Fruit fly (Drosophila melanogaster): ENCODE results near the gene CG2202.
A peak's percentile ranks its signal among the peaks of the same experiment; 100 is the strongest.

CG2202 gene

dm6 chrX:10846972-10847435, 1.6 kb upstream of the CG2202 start, which contains the start of gene sbr (continued):
- TF ChIP-seq da (GFP tag; optimal IDR thresholded peaks at IDR 0.05) (no peak), Dp (GFP tag; optimal IDR thresholded peaks at IDR 0.05) (peak; percentile 29), tin (GFP tag; optimal IDR thresholded peaks at IDR 0.05) (no peak), CG17361 (GFP tag; IDR thresholded peaks at IDR 0.05) (peak; percentile 27; the same call in 1 of the 3 replicates), repo (GFP tag; optimal IDR thresholded peaks at IDR 0.05) (no peak), nmo (GFP tag; optimal IDR thresholded peaks at IDR 0.05) (peak; percentile 31), CG17568 (GFP tag; optimal IDR thresholded peaks at IDR 0.05) (no peak), Ssrp (tag; optimal IDR thresholded peaks at IDR 0.05) (no peak), Hsf (GFP tag; optimal IDR thresholded peaks at IDR 0.05) (no peak), cg (GFP tag; optimal IDR thresholded peaks at IDR 0.05) (no peak), hkb (optimal IDR thresholded peaks at IDR 0.05) (no peak), hkb (GFP tag; IDR thresholded peaks at IDR 0.05) (no peak), Dad (GFP tag; optimal IDR thresholded peaks at IDR 0.05) (no peak), CG13624 (GFP tag; optimal IDR thresholded peaks at IDR 0.05) (no peak), wek (GFP tag; optimal IDR thresholded peaks at IDR 0.05) (no peak), dimm (GFP tag; IDR thresholded peaks at IDR 0.05) (no peak), tll (GFP tag; optimal IDR thresholded peaks at IDR 0.05) (no peak), chif (GFP tag; optimal IDR thresholded peaks at IDR 0.05) (peak in 1 of 2 experiments; percentile 10), CG2120 (GFP tag; optimal IDR thresholded peaks at IDR 0.05) (peak; percentile 50), CG2875 (GFP tag; optimal IDR thresholded peaks at IDR 0.05) (no peak), CG6813 (GFP tag; optimal IDR thresholded peaks at IDR 0.05) (no peak), her (GFP tag; optimal IDR thresholded peaks at IDR 0.05) (no peak), ham (GFP tag; IDR thresholded peaks at IDR 0.05) (no peak), seq (GFP tag; IDR thresholded peaks at IDR 0.05) (no peak), CG8388 (GFP tag; optimal IDR thresholded peaks at IDR 0.05) (no peak), CG14860 (GFP tag; IDR thresholded peaks at IDR 0.05; ENCODE audit: partially characterized antibody) (peak; percentile 68), CG13296 (GFP tag; optimal IDR thresholded peaks at IDR 0.05) (no peak), CG1602 (GFP tag; optimal IDR thresholded peaks at IDR 0.05) (no peak), bcd (GFP tag; optimal IDR thresholded peaks at IDR 0.05) (no peak), CG13287 (GFP tag; IDR thresholded peaks at IDR 0.05; ENCODE audit: partially characterized antibody) (peak; percentile 78), CG8944 (GFP tag; optimal IDR thresholded peaks at IDR 0.05) (no peak), Atf-2 (GFP tag; optimal IDR thresholded peaks at IDR 0.05) (no peak), Chrac-16 (GFP tag; optimal IDR thresholded peaks at IDR 0.05) (no peak), CG5953 (GFP tag; IDR thresholded peaks at IDR 0.05) (no peak), Drgx (GFP tag; IDR thresholded peaks at IDR 0.05) (no peak), Gsc (GFP tag; IDR thresholded peaks at IDR 0.05) (no peak), CG4282 (GFP tag; optimal IDR thresholded peaks at IDR 0.05) (no peak), grau (tag; optimal IDR thresholded peaks at IDR 0.05) (peak; percentile 30), HmgZ (tag; optimal IDR thresholded peaks at IDR 0.05) (no peak), inv (GFP tag; IDR thresholded peaks at IDR 0.05; ENCODE audit: partially characterized antibody) (peak; percentile 78), fu2 (GFP tag; optimal IDR thresholded peaks at IDR 0.05) (no peak), gce (GFP tag; IDR thresholded peaks at IDR 0.05) (no peak), HLH3B (GFP tag; IDR thresholded peaks at IDR 0.05) (no peak), fru (optimal IDR thresholded peaks at IDR 0.05) (no peak), B-H2 (GFP tag; optimal IDR thresholded peaks at IDR 0.05) (peak; percentile 10), ash1 (GFP tag; optimal IDR thresholded peaks at IDR 0.05) (no peak), CG7372 (GFP tag; IDR thresholded peaks at IDR 0.05) (no peak), tna (GFP tag; IDR thresholded peaks at IDR 0.05; ENCODE audit: partially characterized antibody) (peak; percentile 32; the same call in 1 of the 2 replicates), disco-r (GFP tag; optimal IDR thresholded peaks at IDR 0.05) (no peak), Fer3 (tag; optimal IDR thresholded peaks at IDR 0.05) (no peak), amos (GFP tag; IDR thresholded peaks at IDR 0.05; ENCODE audit: partially characterized antibody) (peak; percentile 78), tap (tag; optimal IDR thresholded peaks at IDR 0.05) (no peak)
